Worm (Caenorhabditis elegans) whole organism, mixed stage, embryonic: ENCODE measurements around the gene K07H8.5.

Source experiments
- elt-1 ChIP-seq: sonication (generic microtip); optimal IDR thresholded peaks from 2 replicates; lab custom pipeline; 2017; ENCODE audit warnings: missing genetic modification characterization, mild to moderate bottlenecking, missing compliant biosample characterization, antibody characterized with exemption, moderate library complexity, borderline replicate concordance; ENCODE audit not compliant: insufficient read depth
- lin-13 ChIP-seq: fragments of 150-350 bp; optimal IDR thresholded peaks from 2 replicates; lab custom pipeline; 2014; ENCODE audit warnings: missing biosample characterization, missing genetic modification characterization
- nhr-28 ChIP-seq: fragments of 150-350 bp; optimal IDR thresholded peaks from 2 replicates; lab custom pipeline; 2014; ENCODE audit warnings: missing biosample characterization, missing genetic modification characterization
- snpc-4 ChIP-seq: fragments of 150-350 bp; optimal IDR thresholded peaks from 2 replicates; lab custom pipeline; 2014; ENCODE audit warnings: missing biosample characterization, missing genetic modification characterization
- unc-39 ChIP-seq: fragments of 150-350 bp; optimal IDR thresholded peaks from 2 replicates; lab custom pipeline; 2014; ENCODE audit warnings: missing biosample characterization, missing genetic modification characterization

- TF ChIP-seq nhr-28 (tag; lab: Kevin White, UChicago) (no peak), unc-39 (tag; lab: Kevin White, UChicago) (no peak), elt-1 (tag; lab: Kevin White, UChicago) (no peak), lin-13 (tag; lab: Kevin White, UChicago) (no peak), snpc-4 (tag; lab: Kevin White, UChicago) (no peak)
Observed at ce11 chrIV:8243599-8243998, 24.5 kb upstream of the K07H8.5 start, which contains the start of gene T09A12.8.
